Fruit fly (Drosophila melanogaster) whole organism, wandering third instar larva: ENCODE results near the gene dmt.

ENCODE experiments used
- Hr83 ChIP-seq: fragments of 200-300 bp; sonication (Bioruptor generic); optimal IDR thresholded peaks from 2 replicates; lab custom pipeline; 2016; ENCODE audit warnings: missing biosample characterization, mild to moderate bottlenecking, missing genetic modification characterization, moderate library complexity; ENCODE audit not compliant: poor library complexity, severe bottlenecking
- brk ChIP-seq: fragments of 200-800 bp; sonication (Bioruptor generic); optimal IDR thresholded peaks from 2 replicates; lab custom pipeline; 2016; ENCODE audit warnings: missing biosample characterization, mild to moderate bottlenecking, missing genetic modification characterization
- pan ChIP-seq: fragments of >200 bp; optimal IDR thresholded peaks from 2 replicates; lab custom pipeline; 2017

- TF ChIP-seq Hr83 (GFP tag; lab: Kevin White, UChicago) (no peak), pan (lab: Kevin White, UChicago) (no peak), brk (no peak)
These were observed 8.4 kb upstream of the dmt start for dm6 chr3R:9702567-9702966.
